Worm (Caenorhabditis elegans) whole organism, L1 larva: Measurements from ENCODE around the gene algn-11.

Source experiments
- C16A3.4 ChIP-seq: fragments of 150-350 bp; optimal IDR thresholded peaks from 2 replicates; lab custom pipeline; 2014; ENCODE audit warnings: missing biosample characterization, missing genetic modification characterization
- C34B4.2 ChIP-seq: sonication (generic microtip); optimal IDR thresholded peaks from 2 replicates; lab custom pipeline; 2017; ENCODE audit warnings: mild to moderate bottlenecking, missing genetic modification characterization, missing compliant biosample characterization
- Y116A8C.19 ChIP-seq: sonication (generic microtip); optimal IDR thresholded peaks from 2 replicates; lab custom pipeline; 2016; ENCODE audit warnings: missing compliant biosample characterization, missing genetic modification characterization, borderline replicate concordance
- blmp-1 ChIP-seq: fragments of 150-350 bp; optimal IDR thresholded peaks from 2 replicates; lab custom pipeline; 2014; ENCODE audit warnings: missing biosample characterization, missing genetic modification characterization
- ceh-8 ChIP-seq: fragments of 200-800 bp; sonication (Bioruptor generic); optimal IDR thresholded peaks from 2 replicates; lab custom pipeline; 2018; ENCODE audit warnings: mild to moderate bottlenecking, missing genetic modification characterization, moderate library complexity, missing compliant biosample characterization
- ceh-82 ChIP-seq, 3 experiments: fragments of 150-350 bp in 1 of 3; sonication (generic microtip) in 2 of 3; optimal IDR thresholded peaks; 2 replicates each; lab custom pipeline; 2014 to 2017; ENCODE audit warnings: missing biosample characterization in 3 of 3, missing genetic modification characterization in 3 of 3
- dpl-1 ChIP-seq, 3 experiments: fragments of 150-350 bp in 2 of 3; sonication (generic microtip) in 1 of 3; optimal IDR thresholded peaks; 2 replicates each; lab custom pipeline; 2014 to 2017; ENCODE audit warnings: missing biosample characterization in 3 of 3, missing genetic modification characterization in 3 of 3, missing genetic modification reagents in 3 of 3
- dsc-1 ChIP-seq: sonication (generic microtip); optimal IDR thresholded peaks from 2 replicates; lab custom pipeline; 2016; ENCODE audit warnings: mild to moderate bottlenecking, missing genetic modification characterization, missing compliant biosample characterization
- efl-1 ChIP-seq, 4 experiments: fragments of 150-350 bp; optimal IDR thresholded peaks in 3 of 4; peaks in 1 of 4; 1 replicate in 1 of 4; 2 replicates in 3 of 4; lab custom pipeline; 2014; ENCODE audit warnings: missing biosample characterization in 2 of 4, missing genetic modification characterization in 2 of 4, missing genetic modification reagents in 2 of 4
- egl-27 ChIP-seq, 2 experiments: fragments of 150-350 bp in 1 of 2; sonication (generic microtip); optimal IDR thresholded peaks; 3 replicates each; lab custom pipeline; 2017 to 2018; ENCODE audit warnings: missing biosample characterization in 2 of 2, missing genetic modification characterization in 2 of 2, missing genetic modification reagents in 2 of 2
- elt-3 ChIP-seq, 6 experiments: fragments of 150-350 bp in 1 of 6; sonication (generic microtip); optimal IDR thresholded peaks; 2 replicates each; lab custom pipeline; 2017 to 2018; ENCODE audit warnings: missing biosample characterization in 6 of 6, missing genetic modification characterization in 6 of 6, inconsistent platforms in 1 of 6
- ets-5 ChIP-seq: fragments of 200-800 bp; sonication (Bioruptor generic); IDR thresholded peaks from 2 replicates; pipeline ENCODE4 v1.3.6; 2022; ENCODE audit warnings: missing genetic modification characterization, missing compliant biosample characterization
- fkh-4 ChIP-seq: sonication (generic microtip); optimal IDR thresholded peaks from 2 replicates; lab custom pipeline; 2016; ENCODE audit warnings: missing compliant biosample characterization, missing genetic modification characterization, borderline replicate concordance
- grh-1 ChIP-seq: fragments of 200-800 bp; sonication (Bioruptor generic); IDR thresholded peaks from 2 replicates; pipeline ENCODE4 v1.3.6; 2022; ENCODE audit warnings: missing genetic modification reagents, missing genetic modification characterization, missing compliant biosample characterization
- hlh-17 ChIP-seq: fragments of 200-800 bp; sonication (Bioruptor generic); optimal IDR thresholded peaks from 2 replicates; lab custom pipeline; 2018; ENCODE audit warnings: missing genetic modification characterization, mild to moderate bottlenecking, missing compliant biosample characterization, moderate library complexity, borderline replicate concordance
- irx-1 ChIP-seq: sonication (generic microtip); optimal IDR thresholded peaks from 2 replicates; lab custom pipeline; 2016; ENCODE audit warnings: missing genetic modification characterization, missing compliant biosample characterization
- lin-13 ChIP-seq: fragments of 150-350 bp; optimal IDR thresholded peaks from 2 replicates; lab custom pipeline; 2014; ENCODE audit warnings: missing biosample characterization, missing genetic modification reagents, missing genetic modification characterization
- lin-14 ChIP-seq: fragments of 200-800 bp; sonication (Bioruptor generic); optimal IDR thresholded peaks from 2 replicates; lab custom pipeline; 2018; ENCODE audit warnings: mild to moderate bottlenecking, missing genetic modification characterization, moderate library complexity, missing compliant biosample characterization
- lin-35 ChIP-seq, 2 experiments: fragments of 150-350 bp; optimal IDR thresholded peaks; 2 replicates each; lab custom pipeline; 2014; ENCODE audit warnings: missing biosample characterization in 2 of 2, missing genetic modification characterization in 2 of 2, missing genetic modification reagents in 2 of 2
- lsy-2 ChIP-seq, 2 experiments: fragments of 150-350 bp; optimal IDR thresholded peaks; 2 replicates each; lab custom pipeline; 2014; ENCODE audit warnings: missing biosample characterization in 2 of 2, missing genetic modification characterization in 2 of 2
- mdl-1 ChIP-seq, 2 experiments: fragments of 150-350 bp; optimal IDR thresholded peaks; 2 replicates each; lab custom pipeline; 2014 to 2017; ENCODE audit warnings: missing biosample characterization in 2 of 2, missing genetic modification characterization in 2 of 2, inconsistent platforms in 1 of 2
- mef-2 ChIP-seq: fragments of 150-350 bp; optimal IDR thresholded peaks from 2 replicates; lab custom pipeline; 2014; ENCODE audit warnings: missing biosample characterization, missing genetic modification characterization
- mep-1 ChIP-seq: fragments of 150-350 bp; optimal IDR thresholded peaks from 2 replicates; lab custom pipeline; 2014; ENCODE audit warnings: missing biosample characterization, missing genetic modification characterization
- nhr-11 ChIP-seq: fragments of 150-350 bp; optimal IDR thresholded peaks from 2 replicates; lab custom pipeline; 2014; ENCODE audit warnings: missing biosample characterization, missing genetic modification characterization
- nhr-19 ChIP-seq: fragments of 200-800 bp; sonication (Bioruptor generic); conservative IDR thresholded peaks from 2 replicates; pipeline ENCODE4 v1.3.6; 2022; ENCODE audit warnings: missing genetic modification characterization, missing compliant biosample characterization
- nhr-20 ChIP-seq: sonication (generic microtip); optimal IDR thresholded peaks from 2 replicates; lab custom pipeline; 2016; ENCODE audit warnings: mild to moderate bottlenecking, missing genetic modification characterization, missing compliant biosample characterization
- nhr-47 ChIP-seq: sonication (generic microtip); optimal IDR thresholded peaks from 2 replicates; lab custom pipeline; 2016; ENCODE audit warnings: mild to moderate bottlenecking, missing genetic modification characterization, moderate library complexity, missing compliant biosample characterization
- nhr-71 ChIP-seq: sonication (generic microtip); optimal IDR thresholded peaks from 2 replicates; lab custom pipeline; 2016; ENCODE audit warnings: mild to moderate bottlenecking, missing genetic modification characterization, moderate library complexity, missing compliant biosample characterization
- nhr-77 ChIP-seq: fragments of 150-350 bp; optimal IDR thresholded peaks from 2 replicates; lab custom pipeline; 2014; ENCODE audit warnings: missing biosample characterization, missing genetic modification characterization
- nhr-84 ChIP-seq: sonication (generic microtip); optimal IDR thresholded peaks from 2 replicates; lab custom pipeline; 2017; ENCODE audit warnings: missing biosample characterization, missing genetic modification characterization
- nhr-85 ChIP-seq: sonication (generic microtip); peaks from one replicate; lab custom pipeline; 2016; ENCODE audit warnings: missing genetic modification characterization, inconsistent platforms, missing compliant biosample characterization
- nhr-90 ChIP-seq: sonication (generic microtip); optimal IDR thresholded peaks from 2 replicates; lab custom pipeline; 2016; ENCODE audit warnings: mild to moderate bottlenecking, missing genetic modification characterization, missing compliant biosample characterization; ENCODE audit not compliant: poor library complexity
- pax-3 ChIP-seq: fragments of 200-800 bp; sonication (Bioruptor generic); optimal IDR thresholded peaks from 2 replicates; lab custom pipeline; 2018; ENCODE audit warnings: mild to moderate bottlenecking, missing genetic modification characterization, moderate library complexity, missing compliant biosample characterization
- rnt-1 ChIP-seq: sonication (generic microtip); optimal IDR thresholded peaks from 2 replicates; lab custom pipeline; 2016; ENCODE audit warnings: mild to moderate bottlenecking, missing genetic modification characterization, moderate library complexity, missing compliant biosample characterization
- snpc-4 ChIP-seq: fragments of 150-350 bp; optimal IDR thresholded peaks from 2 replicates; lab custom pipeline; 2014; ENCODE audit warnings: missing biosample characterization, missing genetic modification characterization
- snu-23 ChIP-seq: sonication (generic microtip); optimal IDR thresholded peaks from 2 replicates; lab custom pipeline; 2016; ENCODE audit warnings: missing genetic modification characterization, missing compliant biosample characterization
- sox-4 ChIP-seq: sonication (generic microtip); optimal IDR thresholded peaks from 2 replicates; lab custom pipeline; 2016; ENCODE audit warnings: missing genetic modification characterization, missing compliant biosample characterization
- sptf-1 ChIP-seq: fragments of 150-350 bp; optimal IDR thresholded peaks from 2 replicates; lab custom pipeline; 2014; ENCODE audit warnings: missing biosample characterization, missing genetic modification characterization
- sup-37 ChIP-seq: fragments of 200-800 bp; sonication (Bioruptor generic); optimal IDR thresholded peaks from 2 replicates; lab custom pipeline; 2018; ENCODE audit warnings: mild to moderate bottlenecking, missing genetic modification characterization, missing compliant biosample characterization
- swsn-7 ChIP-seq: sonication (generic microtip); optimal IDR thresholded peaks from 2 replicates; lab custom pipeline; 2016; ENCODE audit warnings: missing genetic modification characterization, missing compliant biosample characterization
- tbx-2 ChIP-seq: sonication (generic microtip); optimal IDR thresholded peaks from 2 replicates; lab custom pipeline; 2016; ENCODE audit warnings: missing genetic modification characterization, missing compliant biosample characterization
- tlp-1 ChIP-seq: fragments of 150-350 bp; optimal IDR thresholded peaks from 2 replicates; lab custom pipeline; 2014; ENCODE audit warnings: missing biosample characterization, missing genetic modification characterization
- unc-130 ChIP-seq: fragments of 150-350 bp; optimal IDR thresholded peaks from 2 replicates; lab custom pipeline; 2017; ENCODE audit warnings: missing biosample characterization, missing genetic modification characterization, inconsistent platforms
- unc-30 ChIP-seq: sonication (generic microtip); optimal IDR thresholded peaks from 2 replicates; lab custom pipeline; 2017; ENCODE audit warnings: missing biosample characterization, missing genetic modification characterization
- unc-86 ChIP-seq: sonication (generic microtip); optimal IDR thresholded peaks from 2 replicates; lab custom pipeline; 2016; ENCODE audit warnings: missing genetic modification characterization, missing compliant biosample characterization
- unc-98 ChIP-seq: fragments of 200-800 bp; sonication (Bioruptor generic); IDR thresholded peaks from 2 replicates; pipeline ENCODE4 v1.3.6; 2022; ENCODE audit warnings: missing genetic modification characterization, missing compliant biosample characterization
- xbp-1 ChIP-seq: sonication (generic microtip); optimal IDR thresholded peaks from 2 replicates; lab custom pipeline; 2016; ENCODE audit warnings: missing genetic modification characterization, missing compliant biosample characterization
- ztf-4 ChIP-seq: fragments of 150-350 bp; optimal IDR thresholded peaks from 2 replicates; lab custom pipeline; 2014; ENCODE audit warnings: missing biosample characterization, missing genetic modification characterization

Gene algn-11

DNA sequence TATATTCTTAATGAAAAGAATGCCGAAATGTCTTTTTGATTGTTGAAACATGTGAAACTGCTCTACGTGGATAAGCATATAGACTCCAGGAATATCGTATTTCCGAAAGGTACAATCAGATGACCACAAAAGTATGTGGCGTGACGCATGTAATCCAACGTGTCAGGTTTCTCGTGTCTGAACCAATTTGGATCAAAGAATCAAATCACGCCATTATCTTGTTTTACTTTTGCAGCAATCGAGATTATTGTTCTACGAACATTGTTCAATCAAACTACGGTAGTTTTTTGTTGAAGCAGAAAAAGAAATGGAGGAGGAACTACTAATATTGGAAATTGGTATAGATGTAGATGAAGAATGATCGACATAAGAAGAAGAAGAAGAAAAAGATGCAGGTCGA, 16.6 kb downstream of the algn-11 start (continued):
- TF ChIP-seq nhr-11 (tag; lab: Kevin White, UChicago): no peak
- peak; percentile 12 for TF ChIP-seq nhr-47 (tag; lab: Kevin White, UChicago)
- TF ChIP-seq elt-3 (tag; optimal IDR thresholded peaks at IDR 0.05; lab: Kevin White, UChicago): peak in 1 of 6 experiments; percentile 67
- no peak for TF ChIP-seq egl-27 (tag; optimal IDR thresholded peaks at IDR 0.05; lab: Kevin White, UChicago)
- no peak for TF ChIP-seq rnt-1 (tag; lab: Kevin White, UChicago)
- TF ChIP-seq unc-130 (tag; lab: Kevin White, UChicago): peak; percentile 64
- no peak for TF ChIP-seq sox-4 (tag; lab: Kevin White, UChicago)
- TF ChIP-seq sup-37 (GFP tag; lab: Kevin White, UChicago): no peak
- TF ChIP-seq fkh-4 (tag; lab: Kevin White, UChicago): no peak
- 0 out of 2 replicates have a peak, but pooled peaks have one; percentile 28 for TF ChIP-seq grh-1 (GFP tag; lab: Robert Waterston, UW)
- no peak for TF ChIP-seq dsc-1 (tag; lab: Kevin White, UChicago)
- no peak for TF ChIP-seq ceh-8 (GFP tag; lab: Kevin White, UChicago)
- TF ChIP-seq tbx-2: peak; percentile 38

DNA sequence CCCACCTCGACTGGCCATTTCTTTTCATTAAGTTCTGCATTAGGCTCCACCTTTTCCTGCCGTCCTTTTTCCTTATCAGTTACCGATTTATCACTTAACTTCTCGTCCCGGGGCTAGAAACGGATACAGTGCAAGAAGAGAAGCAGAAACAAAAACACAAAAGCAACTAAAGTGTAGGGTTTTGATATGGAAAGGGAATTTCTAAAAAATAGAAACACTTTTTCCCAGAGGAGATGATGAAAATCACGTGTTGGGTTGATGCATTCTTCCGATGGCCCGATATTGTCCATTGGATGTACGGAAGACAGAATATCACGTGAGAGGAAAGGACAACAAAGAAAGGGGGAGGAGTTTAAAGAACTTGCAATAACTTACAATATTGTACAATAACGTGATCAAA, 17.5 kb downstream of the algn-11 start:
- TF ChIP-seq unc-98 (GFP tag; lab: Robert Waterston, UW) (no peak), lin-35 (GFP tag; optimal IDR thresholded peaks at IDR 0.05; lab: Kevin White, UChicago) (peak in 1 of 2 experiments; percentile 79), snpc-4 (tag; lab: Kevin White, UChicago) (no peak), hlh-17 (GFP tag; lab: Kevin White, UChicago) (no peak), sptf-1 (tag; lab: Kevin White, UChicago) (no peak), pax-3 (tag; lab: Kevin White, UChicago) (no peak), mdl-1 (tag; optimal IDR thresholded peaks at IDR 0.05; lab: Kevin White, UChicago) (peak in 1 of 2 experiments; percentile 84), nhr-20 (tag; lab: Kevin White, UChicago) (peak; percentile 97), nhr-71 (tag; lab: Kevin White, UChicago) (peak; percentile 90), unc-130 (tag; lab: Kevin White, UChicago) (peak; percentile 77), efl-1 (optimal IDR thresholded peaks at IDR 0.05; lab: Kevin White, UChicago) (peak; percentile 2 to 53), efl-1 (GFP tag; optimal IDR thresholded peaks at IDR 0.05 in 1 of 2; lab: Kevin White, UChicago) (peak; percentile 24 to 95), tbx-2 (peak; percentile 69), unc-86 (tag; lab: Kevin White, UChicago) (no peak), nhr-84 (tag; lab: Kevin White, UChicago) (no peak), mef-2 (no peak), fkh-4 (tag; lab: Kevin White, UChicago) (no peak), nhr-47 (tag; lab: Kevin White, UChicago) (peak; percentile 56), Y116A8C.19 (tag; lab: Kevin White, UChicago) (no peak), xbp-1 (tag; lab: Kevin White, UChicago) (peak; percentile 40), nhr-90 (tag; lab: Kevin White, UChicago) (peak; percentile 82), C16A3.4 (tag; lab: Kevin White, UChicago) (peak; percentile 21), elt-3 (tag; optimal IDR thresholded peaks at IDR 0.05; lab: Kevin White, UChicago) (peak in 5 of 6 experiments; percentile 27 to 94 (median 77)), nhr-19 (peak; percentile 79), ceh-82 (tag; optimal IDR thresholded peaks at IDR 0.05; lab: Kevin White, UChicago) (peak in 1 of 3 experiments; percentile 8), lsy-2 (tag; optimal IDR thresholded peaks at IDR 0.05; lab: Kevin White, UChicago) (peak; percentile 65 to 68), nhr-77 (tag; lab: Kevin White, UChicago) (no peak), rnt-1 (tag; lab: Kevin White, UChicago) (peak; percentile 27), lin-14 (peak; percentile 87), grh-1 (GFP tag; lab: Robert Waterston, UW) (peak; percentile 53), unc-30 (tag; lab: Kevin White, UChicago) (no peak), irx-1 (tag; lab: Kevin White, UChicago) (peak; percentile 21), tlp-1 (tag; lab: Kevin White, UChicago) (no peak), C34B4.2 (tag; lab: Kevin White, UChicago) (no peak), blmp-1 (peak; percentile 96), swsn-7 (tag; lab: Kevin White, UChicago) (peak; percentile 37), ceh-8 (GFP tag; lab: Kevin White, UChicago) (no peak), nhr-85 (tag; lab: Kevin White, UChicago) (peak; percentile 96), ets-5 (no peak), ztf-4 (tag; lab: Kevin White, UChicago) (peak; percentile 2), mep-1 (tag; lab: Kevin White, UChicago) (peak; percentile 82), dpl-1 (GFP tag; optimal IDR thresholded peaks at IDR 0.05; lab: Kevin White, UChicago) (peak in 2 of 3 experiments; percentile 53 to 64), snu-23 (GFP tag; lab: Kevin White, UChicago) (peak; percentile 77), lin-13 (GFP tag; lab: Kevin White, UChicago) (peak; percentile 46)
